Fruit fly (Drosophila melanogaster) whole organism, prepupa: Measurements from ENCODE around the gene twit.

Experiments
- Blimp-1 ChIP-seq: fragments of 200-800 bp; sonication (Bioruptor generic); optimal IDR thresholded peaks from 3 replicates; lab custom pipeline; 2017; ENCODE audit warnings: missing biosample characterization, missing genetic modification characterization, mild to moderate bottlenecking, moderate library complexity, missing genetic modification reagents
- CG10631 ChIP-seq: fragments of 200-800 bp; sonication (Bioruptor generic); optimal IDR thresholded peaks from 2 replicates; lab custom pipeline; 2016; ENCODE audit warnings: missing biosample characterization, missing genetic modification characterization
- CG10669 ChIP-seq: fragments of 200-800 bp; sonication (Bioruptor generic); optimal IDR thresholded peaks from 3 replicates; lab custom pipeline; 2018; ENCODE audit warnings: missing biosample characterization, mild to moderate bottlenecking, missing genetic modification characterization, moderate library complexity
- CG11294 ChIP-seq: fragments of 200-800 bp; sonication (Bioruptor generic); IDR thresholded peaks from 2 replicates; pipeline ENCODE4 v1.3.6; 2022; ENCODE audit warnings: missing biosample characterization, missing genetic modification characterization
- CG11902 ChIP-seq: fragments of 200-800 bp; sonication (Bioruptor generic); optimal IDR thresholded peaks from 3 replicates; lab custom pipeline; 2016; ENCODE audit warnings: missing biosample characterization, missing genetic modification characterization
- CG15336 ChIP-seq: fragments of 200-800 bp; sonication (Bioruptor generic); IDR thresholded peaks from 2 replicates; pipeline ENCODE4 v1.3.6; 2022; ENCODE audit warnings: missing biosample characterization, missing genetic modification characterization
- CG16779 ChIP-seq: fragments of 200-800 bp; sonication (Bioruptor generic); optimal IDR thresholded peaks from 3 replicates; lab custom pipeline; 2017; ENCODE audit warnings: missing biosample characterization, mild to moderate bottlenecking, missing genetic modification characterization
- CG3032 ChIP-seq: fragments of 200-800 bp; optimal IDR thresholded peaks from 2 replicates; lab custom pipeline; 2019; ENCODE audit warnings: missing biosample characterization, mild to moderate bottlenecking, missing genetic modification characterization, moderate library complexity
- CG4318 ChIP-seq: fragments of 200-800 bp; sonication (Bioruptor generic); optimal IDR thresholded peaks from 3 replicates; lab custom pipeline; 2017; ENCODE audit warnings: missing biosample characterization, mild to moderate bottlenecking, missing genetic modification characterization
- CG6163 ChIP-seq: fragments of 200-800 bp; sonication (Bioruptor generic); IDR thresholded peaks from 3 replicates; pipeline ENCODE4 v1.3.6; 2022; ENCODE audit warnings: missing biosample characterization, missing genetic modification characterization
- CG6276 ChIP-seq: fragments of 200-800 bp; sonication (Bioruptor generic); optimal IDR thresholded peaks from 2 replicates; lab custom pipeline; 2017; ENCODE audit warnings: missing biosample characterization, mild to moderate bottlenecking, missing genetic modification characterization
- CG6854 ChIP-seq: fragments of 200-800 bp; sonication (Bioruptor generic); optimal IDR thresholded peaks from 2 replicates; lab custom pipeline; 2017; ENCODE audit warnings: missing biosample characterization, mild to moderate bottlenecking, missing genetic modification characterization
- CG7368 ChIP-seq: fragments of 200-800 bp; sonication (Bioruptor generic); optimal IDR thresholded peaks from 3 replicates; lab custom pipeline; 2016; ENCODE audit warnings: missing biosample characterization, missing genetic modification characterization
- CG8119 ChIP-seq: fragments of 200-800 bp; sonication (Bioruptor generic); IDR thresholded peaks from 3 replicates; pipeline ENCODE4 v1.3.6; 2022; ENCODE audit warnings: missing biosample characterization, missing genetic modification characterization
- CG8319 ChIP-seq: fragments of 200-800 bp; sonication (Bioruptor generic); optimal IDR thresholded peaks from 3 replicates; lab custom pipeline; 2016; ENCODE audit warnings: missing biosample characterization, missing genetic modification characterization
- CG8632 ChIP-seq: fragments of 200-800 bp; sonication (Bioruptor generic); optimal IDR thresholded peaks from 3 replicates; lab custom pipeline; 2016; ENCODE audit warnings: missing biosample characterization, missing genetic modification characterization
- CG9139 ChIP-seq: fragments of 200-800 bp; sonication (Bioruptor generic); optimal IDR thresholded peaks from 3 replicates; lab custom pipeline; 2017; ENCODE audit warnings: missing biosample characterization, mild to moderate bottlenecking, missing genetic modification characterization
- Eip75B ChIP-seq: fragments of 200-800 bp; sonication (Bioruptor generic); optimal IDR thresholded peaks from 3 replicates; lab custom pipeline; 2016; ENCODE audit warnings: missing biosample characterization, missing genetic modification characterization
- Eip78C ChIP-seq: fragments of 200-800 bp; sonication (Bioruptor generic); peaks from one replicate; lab custom pipeline; 2016; ENCODE audit warnings: missing biosample characterization, missing genetic modification characterization
- Eip93F ChIP-seq: fragments of 200-800 bp; sonication (Bioruptor generic); optimal IDR thresholded peaks from 2 replicates; lab custom pipeline; 2016; ENCODE audit warnings: missing biosample characterization, mild to moderate bottlenecking, missing genetic modification characterization
- Ets21C ChIP-seq: fragments of 200-800 bp; sonication (Bioruptor generic); optimal IDR thresholded peaks from 3 replicates; lab custom pipeline; 2016; ENCODE audit warnings: missing biosample characterization, missing genetic modification characterization
- Ets96B ChIP-seq: fragments of 200-800 bp; optimal IDR thresholded peaks from 2 replicates; lab custom pipeline; 2019; ENCODE audit warnings: missing biosample characterization, mild to moderate bottlenecking, missing genetic modification characterization, moderate library complexity
- Gug ChIP-seq: fragments of 200-800 bp; sonication (Bioruptor generic); IDR thresholded peaks from 2 replicates; pipeline ENCODE4 v1.3.6; 2022; ENCODE audit warnings: missing biosample characterization, missing genetic modification characterization
- Hr38 ChIP-seq: sonication (Bioruptor generic); optimal IDR thresholded peaks from 2 replicates; lab custom pipeline; 2016; ENCODE audit warnings: missing biosample characterization, missing genetic modification characterization
- Hr39 ChIP-seq: fragments of 200-800 bp; sonication (Bioruptor generic); optimal IDR thresholded peaks from 2 replicates; lab custom pipeline; 2016; ENCODE audit warnings: missing biosample characterization, missing genetic modification characterization
- Hr4 ChIP-seq: fragments of 200-800 bp; sonication (Bioruptor generic); optimal IDR thresholded peaks from 3 replicates; lab custom pipeline; 2016; ENCODE audit warnings: missing biosample characterization, missing genetic modification characterization
- Met ChIP-seq: fragments of 200-800 bp; sonication (Bioruptor generic); optimal IDR thresholded peaks from 3 replicates; lab custom pipeline; 2016; ENCODE audit warnings: missing biosample characterization, missing genetic modification characterization
- OdsH ChIP-seq: fragments of 200-800 bp; sonication (Bioruptor generic); optimal IDR thresholded peaks from 3 replicates; lab custom pipeline; 2016; ENCODE audit warnings: missing biosample characterization, missing genetic modification characterization
- Sox102F ChIP-seq: fragments of 200-800 bp; sonication (Bioruptor generic); optimal IDR thresholded peaks from 2 replicates; lab custom pipeline; 2016; ENCODE audit warnings: missing biosample characterization, mild to moderate bottlenecking, missing genetic modification characterization
- Sox14 ChIP-seq: fragments of 200-800 bp; sonication (Bioruptor generic); optimal IDR thresholded peaks from 3 replicates; lab custom pipeline; 2016; ENCODE audit warnings: missing biosample characterization, missing genetic modification characterization
- Sox15 ChIP-seq: fragments of 200-800 bp; sonication (Bioruptor generic); optimal IDR thresholded peaks from 3 replicates; lab custom pipeline; 2016; ENCODE audit warnings: missing biosample characterization, missing genetic modification characterization
- acj6 ChIP-seq: fragments of 200-800 bp; sonication (Bioruptor generic); optimal IDR thresholded peaks from 3 replicates; lab custom pipeline; 2016; ENCODE audit warnings: missing biosample characterization, missing genetic modification characterization
- cyc ChIP-seq: fragments of 200-800 bp; sonication (Bioruptor generic); optimal IDR thresholded peaks from 3 replicates; lab custom pipeline; 2016; ENCODE audit warnings: missing biosample characterization, missing genetic modification characterization
- eg ChIP-seq: fragments of 200-800 bp; sonication (Bioruptor generic); IDR thresholded peaks from 3 replicates; pipeline ENCODE4 v1.3.6; 2022; ENCODE audit warnings: missing biosample characterization, missing genetic modification characterization
- esn ChIP-seq: fragments of 200-800 bp; sonication (Bioruptor generic); optimal IDR thresholded peaks from 2 replicates; lab custom pipeline; 2016; ENCODE audit warnings: missing biosample characterization, mild to moderate bottlenecking, missing genetic modification characterization, moderate library complexity
- fd59A ChIP-seq: fragments of 200-800 bp; sonication (Bioruptor generic); optimal IDR thresholded peaks from 2 replicates; lab custom pipeline; 2017; ENCODE audit warnings: missing biosample characterization, mild to moderate bottlenecking, missing genetic modification characterization, missing genetic modification reagents
- fd85E ChIP-seq: fragments of 200-800 bp; sonication (Bioruptor generic); optimal IDR thresholded peaks from 3 replicates; lab custom pipeline; 2016; ENCODE audit warnings: missing biosample characterization, missing genetic modification characterization
- lz ChIP-seq: fragments of 200-800 bp; sonication (Bioruptor generic); optimal IDR thresholded peaks from 3 replicates; lab custom pipeline; 2016; ENCODE audit warnings: missing biosample characterization, missing genetic modification characterization
- net ChIP-seq: fragments of 200-800 bp; sonication (Bioruptor generic); optimal IDR thresholded peaks from 3 replicates; lab custom pipeline; 2016; ENCODE audit warnings: missing biosample characterization, missing genetic modification characterization
- salr ChIP-seq, 2 experiments: fragments of 200-800 bp; sonication (Bioruptor generic); optimal IDR thresholded peaks; 3 replicates each; lab custom pipeline; 2016 to 2018; ENCODE audit warnings: missing biosample characterization in 2 of 2, missing genetic modification characterization in 2 of 2, mild to moderate bottlenecking in 1 of 2
- spab ChIP-seq: fragments of 200-800 bp; sonication (Bioruptor generic); optimal IDR thresholded peaks from 2 replicates; lab custom pipeline; 2017; ENCODE audit warnings: missing biosample characterization, mild to moderate bottlenecking, missing genetic modification characterization, missing genetic modification reagents
- svp ChIP-seq: fragments of 200-800 bp; sonication (Bioruptor generic); peaks from one replicate; lab custom pipeline; 2016; ENCODE audit warnings: missing biosample characterization, missing genetic modification characterization
- topi ChIP-seq: fragments of 200-800 bp; sonication (Bioruptor generic); optimal IDR thresholded peaks from 3 replicates; lab custom pipeline; 2016; ENCODE audit warnings: missing biosample characterization, missing genetic modification characterization
- vri ChIP-seq: fragments of 200-800 bp; sonication (Bioruptor generic); optimal IDR thresholded peaks from 3 replicates; lab custom pipeline; 2016; ENCODE audit warnings: missing biosample characterization, mild to moderate bottlenecking, missing genetic modification characterization

Gene twit

DNA sequence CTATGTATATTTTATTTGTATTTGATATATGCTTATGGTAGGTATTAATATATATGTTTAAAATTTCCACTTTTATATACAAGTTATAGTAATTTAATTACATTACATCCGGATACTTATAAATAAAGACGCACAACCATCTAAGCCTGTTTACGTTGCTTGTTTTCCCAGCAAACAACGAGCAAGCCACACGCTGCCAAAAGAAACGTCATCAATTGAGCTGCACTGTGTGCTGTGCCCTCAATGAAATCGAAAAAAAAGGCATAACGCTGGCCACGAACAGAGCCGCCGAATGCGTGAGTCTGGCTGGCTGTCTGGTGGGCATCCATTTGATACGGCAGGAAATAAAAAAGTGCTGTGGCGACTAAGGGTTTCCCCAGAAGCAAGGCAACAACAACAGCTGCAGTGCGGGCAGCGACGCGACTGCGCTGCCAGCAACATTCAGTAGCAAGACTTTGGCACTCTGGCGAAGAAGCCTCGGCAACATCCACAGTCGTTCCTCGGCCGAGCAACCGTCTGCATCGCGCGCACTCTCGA is at the start of gene twit:
TSS of gene twit (plus strand) at position 487 of the 537 bp plus-strand sequence.
- TF ChIP-seq cyc (GFP tag; lab: Kevin White, UChicago) (no peak), Sox14 (no peak), vri (GFP tag; lab: Kevin White, UChicago) (no peak)

DNA sequence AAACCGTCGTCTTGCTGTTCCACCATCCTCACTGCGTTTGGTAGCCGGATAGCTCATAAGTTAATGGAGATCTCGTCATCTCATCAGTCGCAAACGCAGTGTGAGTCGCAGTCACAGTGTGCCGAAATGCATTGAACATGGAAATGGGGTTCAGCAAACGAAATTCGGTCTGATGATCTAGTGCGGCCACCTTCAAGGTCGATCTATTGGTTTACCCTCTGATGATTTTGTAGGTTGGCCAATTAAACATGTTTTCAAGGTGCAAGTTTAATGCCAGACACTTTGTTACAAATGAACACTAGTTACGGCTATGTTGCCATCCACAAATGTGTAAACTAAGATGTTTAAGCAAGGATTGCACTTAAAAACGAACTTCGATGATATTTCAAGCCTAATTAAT is 49.5 kb upstream of the twit start:
- TF ChIP-seq Hr4 (peak; percentile 54), Gug (GFP tag; lab: Robert Waterston, UW) (no peak), CG8319 (GFP tag; lab: Kevin White, UChicago) (no peak), eg (GFP tag; lab: Robert Waterston, UW) (peak; percentile 61; the same call in 2 of the 3 replicates), fd85E (no peak), Met (GFP tag; lab: Kevin White, UChicago) (no peak), CG6276 (peak; percentile 1), CG4318 (GFP tag; lab: Kevin White, UChicago) (no peak), CG10631 (GFP tag; lab: Kevin White, UChicago) (peak; percentile 15), Sox14 (no peak), CG8119 (GFP tag; lab: Robert Waterston, UW) (peak; percentile 17; the same call in 1 of the 3 replicates), Hr39 (GFP tag; lab: Kevin White, UChicago) (no peak), CG9139 (GFP tag; lab: Kevin White, UChicago) (no peak), svp (GFP tag; lab: Kevin White, UChicago) (no peak), CG6854 (GFP tag; lab: Kevin White, UChicago) (no peak), CG6163 (peak; percentile 42; the same call in 1 of the 3 replicates), esn (GFP tag; lab: Kevin White, UChicago) (no peak), vri (GFP tag; lab: Kevin White, UChicago) (no peak), net (GFP tag; lab: Kevin White, UChicago) (no peak), Sox102F (no peak), Eip93F (GFP tag; lab: Kevin White, UChicago) (no peak), acj6 (no peak), Eip78C (peak; percentile 73), Eip75B (GFP tag; lab: Kevin White, UChicago) (no peak), Hr38 (GFP tag; lab: Kevin White, UChicago) (no peak), CG15336 (GFP tag; lab: Robert Waterston, UW) (no peak), CG8632 (GFP tag; lab: Kevin White, UChicago) (no peak), Ets96B (tag; lab: Kevin White, UChicago) (no peak), CG11294 (no peak), topi (GFP tag; lab: Kevin White, UChicago) (no peak), Blimp-1 (GFP tag; lab: Kevin White, UChicago) (no peak), fd59A (no peak), Sox15 (GFP tag; lab: Kevin White, UChicago) (no peak)

DNA sequence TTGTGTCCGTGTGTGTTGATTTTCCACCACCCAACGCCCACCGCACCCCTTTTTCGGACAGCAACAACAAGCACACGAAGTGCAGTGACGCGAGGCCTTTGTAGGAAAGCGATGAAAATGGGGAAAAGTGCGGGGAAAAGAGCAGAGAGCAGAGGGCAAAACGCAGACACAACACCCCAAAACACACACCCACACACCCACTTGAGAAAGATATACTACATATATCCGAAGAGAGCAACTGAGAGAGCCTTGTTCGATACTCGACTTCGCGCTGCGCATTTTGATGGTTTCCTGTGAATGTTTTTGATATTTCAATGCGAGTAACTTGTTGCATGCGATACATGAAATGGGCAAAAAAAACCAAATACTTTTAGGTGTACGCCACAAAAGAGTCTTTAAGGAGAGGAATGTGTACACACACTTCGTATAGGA is 48.6 kb upstream of the twit start:
- TF ChIP-seq lz = no peak
- TF ChIP-seq cyc (GFP tag; lab: Kevin White, UChicago) = no peak
- peak; percentile 57 for TF ChIP-seq CG7368 (GFP tag; lab: Kevin White, UChicago)
- no peak for TF ChIP-seq Eip78C
- TF ChIP-seq svp (GFP tag; lab: Kevin White, UChicago) = peak; percentile 74
- peak; percentile 19 for TF ChIP-seq vri (GFP tag; lab: Kevin White, UChicago)
- peak; percentile 50; the same call in 1 of the 3 replicates for TF ChIP-seq CG6163

DNA sequence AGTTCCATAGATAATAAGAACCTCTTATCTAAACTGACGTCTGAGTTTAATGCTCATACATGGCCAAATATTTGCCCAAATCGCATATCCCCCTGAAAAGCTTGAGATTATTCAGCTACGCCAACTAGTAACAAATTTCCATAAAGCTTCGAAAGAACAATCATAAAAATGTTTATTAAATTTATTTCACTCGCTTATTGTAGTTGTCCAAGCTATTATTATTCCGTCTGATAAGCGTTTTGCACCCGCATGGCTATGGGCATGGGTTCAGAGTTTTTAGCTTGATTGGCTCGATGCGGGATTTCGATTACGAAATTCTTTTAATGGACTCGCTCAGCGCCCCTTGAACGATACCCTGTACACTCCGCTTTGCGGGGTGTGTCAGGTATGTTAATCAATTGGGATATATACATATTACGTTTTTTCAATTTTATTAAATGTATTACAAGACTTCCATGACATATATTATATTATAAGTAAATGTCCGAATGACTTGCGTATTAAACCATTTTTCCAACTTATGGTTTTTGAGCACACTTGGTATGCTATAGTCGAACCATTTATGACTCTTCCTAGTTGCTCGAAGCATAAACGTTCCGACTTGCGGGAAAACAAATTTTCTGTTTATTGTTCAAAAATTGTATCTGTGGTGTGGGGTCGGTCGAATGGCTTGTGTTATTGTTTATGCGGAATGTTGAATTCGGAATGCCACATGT is 46.6 kb upstream of the twit start:
- TF ChIP-seq topi (GFP tag; lab: Kevin White, UChicago) (peak; percentile 64), Sox15 (GFP tag; lab: Kevin White, UChicago) (peak; percentile 58), CG8319 (GFP tag; lab: Kevin White, UChicago) (peak; percentile 63), spab (GFP tag; lab: Kevin White, UChicago) (peak; percentile 26), CG11294 (0 out of 2 replicates have a peak, but pooled peaks have one; percentile 38), CG3032 (tag; lab: Kevin White, UChicago) (peak; percentile 44), salr (GFP tag; optimal IDR thresholded peaks at IDR 0.05; lab: Kevin White, UChicago) (peak; percentile 11 to 38), CG11902 (peak; percentile 60), CG6163 (peak; percentile 76), CG15336 (GFP tag; lab: Robert Waterston, UW) (peak; percentile 84), CG4318 (GFP tag; lab: Kevin White, UChicago) (peak; percentile 38), Met (GFP tag; lab: Kevin White, UChicago) (peak; percentile 72), Sox14 (peak; percentile 65), CG10631 (GFP tag; lab: Kevin White, UChicago) (peak; percentile 69), Ets21C (GFP tag; lab: Kevin White, UChicago) (peak; percentile 15), Ets96B (tag; lab: Kevin White, UChicago) (peak; percentile 49), CG10669 (GFP tag; lab: Kevin White, UChicago) (peak; percentile 62), CG16779 (tag; lab: Kevin White, UChicago) (peak; percentile 49), OdsH (GFP tag; lab: Kevin White, UChicago) (peak; percentile 73)
